Fruit fly (Drosophila melanogaster) whole organism, prepupa: ENCODE data around the gene drl.

Experiments
- CG10669 ChIP-seq: fragments of 200-800 bp; sonication (Bioruptor generic); optimal IDR thresholded peaks from 3 replicates; lab custom pipeline; 2018; ENCODE audit warnings: missing biosample characterization, mild to moderate bottlenecking, missing genetic modification characterization, moderate library complexity
- CG11294 ChIP-seq: fragments of 200-800 bp; sonication (Bioruptor generic); IDR thresholded peaks from 2 replicates; pipeline ENCODE4 v1.3.6; 2022; ENCODE audit warnings: missing biosample characterization, missing genetic modification characterization
- CG11762 ChIP-seq: fragments of 200-800 bp; sonication (Bioruptor generic); optimal IDR thresholded peaks from 3 replicates; lab custom pipeline; 2016; ENCODE audit warnings: missing biosample characterization, missing genetic modification characterization; ENCODE audit not compliant: insufficient read depth
- CG11902 ChIP-seq: fragments of 200-800 bp; sonication (Bioruptor generic); optimal IDR thresholded peaks from 3 replicates; lab custom pipeline; 2016; ENCODE audit warnings: missing biosample characterization, missing genetic modification characterization
- CG15336 ChIP-seq: fragments of 200-800 bp; sonication (Bioruptor generic); IDR thresholded peaks from 2 replicates; pipeline ENCODE4 v1.3.6; 2022; ENCODE audit warnings: missing biosample characterization, missing genetic modification characterization
- CG1621 ChIP-seq: fragments of 200-800 bp; sonication (Bioruptor generic); optimal IDR thresholded peaks from 3 replicates; lab custom pipeline; 2018; ENCODE audit warnings: missing biosample characterization, mild to moderate bottlenecking, missing genetic modification characterization
- CG16779 ChIP-seq: fragments of 200-800 bp; sonication (Bioruptor generic); optimal IDR thresholded peaks from 3 replicates; lab custom pipeline; 2017; ENCODE audit warnings: missing biosample characterization, mild to moderate bottlenecking, missing genetic modification characterization
- CG3032 ChIP-seq: fragments of 200-800 bp; optimal IDR thresholded peaks from 2 replicates; lab custom pipeline; 2019; ENCODE audit warnings: missing biosample characterization, mild to moderate bottlenecking, missing genetic modification characterization, moderate library complexity
- CG3919 ChIP-seq: fragments of 200-800 bp; sonication (Bioruptor generic); optimal IDR thresholded peaks from 3 replicates; lab custom pipeline; 2016; ENCODE audit warnings: missing biosample characterization, missing genetic modification characterization
- CG6163 ChIP-seq: fragments of 200-800 bp; sonication (Bioruptor generic); IDR thresholded peaks from 3 replicates; pipeline ENCODE4 v1.3.6; 2022; ENCODE audit warnings: missing biosample characterization, missing genetic modification characterization
- CG6276 ChIP-seq: fragments of 200-800 bp; sonication (Bioruptor generic); optimal IDR thresholded peaks from 2 replicates; lab custom pipeline; 2017; ENCODE audit warnings: missing biosample characterization, mild to moderate bottlenecking, missing genetic modification characterization
- CG6792 ChIP-seq: fragments of 200-800 bp; sonication (Bioruptor generic); optimal IDR thresholded peaks from 3 replicates; lab custom pipeline; 2016; ENCODE audit warnings: missing biosample characterization, missing genetic modification characterization
- CG6808 ChIP-seq: fragments of 200-800 bp; sonication (Bioruptor generic); optimal IDR thresholded peaks from 3 replicates; lab custom pipeline; 2017; ENCODE audit warnings: missing biosample characterization, missing genetic modification characterization, mild to moderate bottlenecking, moderate library complexity, missing genetic modification reagents
- CG6854 ChIP-seq: fragments of 200-800 bp; sonication (Bioruptor generic); optimal IDR thresholded peaks from 2 replicates; lab custom pipeline; 2017; ENCODE audit warnings: missing biosample characterization, mild to moderate bottlenecking, missing genetic modification characterization
- CG7368 ChIP-seq: fragments of 200-800 bp; sonication (Bioruptor generic); optimal IDR thresholded peaks from 3 replicates; lab custom pipeline; 2016; ENCODE audit warnings: missing biosample characterization, missing genetic modification characterization
- CG8119 ChIP-seq: fragments of 200-800 bp; sonication (Bioruptor generic); IDR thresholded peaks from 3 replicates; pipeline ENCODE4 v1.3.6; 2022; ENCODE audit warnings: missing biosample characterization, missing genetic modification characterization
- CG8632 ChIP-seq: fragments of 200-800 bp; sonication (Bioruptor generic); optimal IDR thresholded peaks from 3 replicates; lab custom pipeline; 2016; ENCODE audit warnings: missing biosample characterization, missing genetic modification characterization
- CG9139 ChIP-seq: fragments of 200-800 bp; sonication (Bioruptor generic); optimal IDR thresholded peaks from 3 replicates; lab custom pipeline; 2017; ENCODE audit warnings: missing biosample characterization, mild to moderate bottlenecking, missing genetic modification characterization
- Eip75B ChIP-seq: fragments of 200-800 bp; sonication (Bioruptor generic); optimal IDR thresholded peaks from 3 replicates; lab custom pipeline; 2016; ENCODE audit warnings: missing biosample characterization, missing genetic modification characterization
- Eip78C ChIP-seq: fragments of 200-800 bp; sonication (Bioruptor generic); peaks from one replicate; lab custom pipeline; 2016; ENCODE audit warnings: missing biosample characterization, missing genetic modification characterization
- Eip93F ChIP-seq: fragments of 200-800 bp; sonication (Bioruptor generic); optimal IDR thresholded peaks from 2 replicates; lab custom pipeline; 2016; ENCODE audit warnings: missing biosample characterization, mild to moderate bottlenecking, missing genetic modification characterization
- Ets96B ChIP-seq: fragments of 200-800 bp; optimal IDR thresholded peaks from 2 replicates; lab custom pipeline; 2019; ENCODE audit warnings: missing biosample characterization, mild to moderate bottlenecking, missing genetic modification characterization, moderate library complexity
- Hr38 ChIP-seq: sonication (Bioruptor generic); optimal IDR thresholded peaks from 2 replicates; lab custom pipeline; 2016; ENCODE audit warnings: missing biosample characterization, missing genetic modification characterization
- Hr39 ChIP-seq: fragments of 200-800 bp; sonication (Bioruptor generic); optimal IDR thresholded peaks from 2 replicates; lab custom pipeline; 2016; ENCODE audit warnings: missing biosample characterization, missing genetic modification characterization
- Hr4 ChIP-seq: fragments of 200-800 bp; sonication (Bioruptor generic); optimal IDR thresholded peaks from 3 replicates; lab custom pipeline; 2016; ENCODE audit warnings: missing biosample characterization, missing genetic modification characterization
- Lpt ChIP-seq: fragments of 200-800 bp; sonication (Bioruptor generic); optimal IDR thresholded peaks from 3 replicates; lab custom pipeline; 2016; ENCODE audit warnings: missing biosample characterization, missing genetic modification characterization
- Met ChIP-seq: fragments of 200-800 bp; sonication (Bioruptor generic); optimal IDR thresholded peaks from 3 replicates; lab custom pipeline; 2016; ENCODE audit warnings: missing biosample characterization, missing genetic modification characterization
- OdsH ChIP-seq: fragments of 200-800 bp; sonication (Bioruptor generic); optimal IDR thresholded peaks from 3 replicates; lab custom pipeline; 2016; ENCODE audit warnings: missing biosample characterization, missing genetic modification characterization
- Smox ChIP-seq: fragments of 200-800 bp; sonication (Bioruptor generic); optimal IDR thresholded peaks from 3 replicates; lab custom pipeline; 2016; ENCODE audit warnings: missing biosample characterization, missing genetic modification characterization
- Sox102F ChIP-seq: fragments of 200-800 bp; sonication (Bioruptor generic); optimal IDR thresholded peaks from 2 replicates; lab custom pipeline; 2016; ENCODE audit warnings: missing biosample characterization, mild to moderate bottlenecking, missing genetic modification characterization
- Sox14 ChIP-seq: fragments of 200-800 bp; sonication (Bioruptor generic); optimal IDR thresholded peaks from 3 replicates; lab custom pipeline; 2016; ENCODE audit warnings: missing biosample characterization, missing genetic modification characterization
- Sox15 ChIP-seq: fragments of 200-800 bp; sonication (Bioruptor generic); optimal IDR thresholded peaks from 3 replicates; lab custom pipeline; 2016; ENCODE audit warnings: missing biosample characterization, missing genetic modification characterization
- achi ChIP-seq: fragments of 200-800 bp; sonication (Bioruptor generic); optimal IDR thresholded peaks from 3 replicates; lab custom pipeline; 2016; ENCODE audit warnings: missing biosample characterization, missing genetic modification characterization
- acj6 ChIP-seq: fragments of 200-800 bp; sonication (Bioruptor generic); optimal IDR thresholded peaks from 3 replicates; lab custom pipeline; 2016; ENCODE audit warnings: missing biosample characterization, missing genetic modification characterization
- dsx ChIP-seq: fragments of 200-800 bp; optimal IDR thresholded peaks from 3 replicates; lab custom pipeline; 2019; ENCODE audit warnings: missing biosample characterization, mild to moderate bottlenecking, missing genetic modification characterization, moderate library complexity; ENCODE audit not compliant: poor library complexity, severe bottlenecking
- eg ChIP-seq: fragments of 200-800 bp; sonication (Bioruptor generic); IDR thresholded peaks from 3 replicates; pipeline ENCODE4 v1.3.6; 2022; ENCODE audit warnings: missing biosample characterization, missing genetic modification characterization
- esn ChIP-seq: fragments of 200-800 bp; sonication (Bioruptor generic); optimal IDR thresholded peaks from 2 replicates; lab custom pipeline; 2016; ENCODE audit warnings: missing biosample characterization, mild to moderate bottlenecking, missing genetic modification characterization, moderate library complexity
- fd85E ChIP-seq: fragments of 200-800 bp; sonication (Bioruptor generic); optimal IDR thresholded peaks from 3 replicates; lab custom pipeline; 2016; ENCODE audit warnings: missing biosample characterization, missing genetic modification characterization
- fkh ChIP-seq: fragments of 200-800 bp; sonication (Bioruptor generic); optimal IDR thresholded peaks from 3 replicates; lab custom pipeline; 2017; ENCODE audit warnings: missing biosample characterization, mild to moderate bottlenecking, missing genetic modification characterization, moderate library complexity
- lz ChIP-seq: fragments of 200-800 bp; sonication (Bioruptor generic); optimal IDR thresholded peaks from 3 replicates; lab custom pipeline; 2016; ENCODE audit warnings: missing biosample characterization, missing genetic modification characterization
- net ChIP-seq: fragments of 200-800 bp; sonication (Bioruptor generic); optimal IDR thresholded peaks from 3 replicates; lab custom pipeline; 2016; ENCODE audit warnings: missing biosample characterization, missing genetic modification characterization
- salr ChIP-seq, 2 experiments: fragments of 200-800 bp; sonication (Bioruptor generic); optimal IDR thresholded peaks; 3 replicates each; lab custom pipeline; 2016 to 2018; ENCODE audit warnings: missing biosample characterization in 2 of 2, missing genetic modification characterization in 2 of 2, mild to moderate bottlenecking in 1 of 2
- spab ChIP-seq: fragments of 200-800 bp; sonication (Bioruptor generic); optimal IDR thresholded peaks from 2 replicates; lab custom pipeline; 2017; ENCODE audit warnings: missing biosample characterization, mild to moderate bottlenecking, missing genetic modification characterization, missing genetic modification reagents
- ss ChIP-seq, 2 experiments: fragments of 200-800 bp; sonication (Bioruptor generic); optimal IDR thresholded peaks; 2 replicates in 1 of 2; 3 replicates in 1 of 2; lab custom pipeline; 2017 to 2018; ENCODE audit warnings: mild to moderate bottlenecking in 2 of 2, missing biosample characterization in 2 of 2, missing genetic modification characterization in 2 of 2, moderate library complexity in 1 of 2
- svp ChIP-seq: fragments of 200-800 bp; sonication (Bioruptor generic); peaks from one replicate; lab custom pipeline; 2016; ENCODE audit warnings: missing biosample characterization, missing genetic modification characterization
- topi ChIP-seq: fragments of 200-800 bp; sonication (Bioruptor generic); optimal IDR thresholded peaks from 3 replicates; lab custom pipeline; 2016; ENCODE audit warnings: missing biosample characterization, missing genetic modification characterization
- vri ChIP-seq: fragments of 200-800 bp; sonication (Bioruptor generic); optimal IDR thresholded peaks from 3 replicates; lab custom pipeline; 2016; ENCODE audit warnings: missing biosample characterization, mild to moderate bottlenecking, missing genetic modification characterization

drl gene

dm6 chr2L:19156737-19157287, 33.3 kb upstream of the drl start:
- TF ChIP-seq CG15336 (GFP tag; lab: Robert Waterston, UW) (no peak), topi (GFP tag; lab: Kevin White, UChicago) (no peak), achi (no peak), CG6808 (no peak), Sox15 (GFP tag; lab: Kevin White, UChicago) (no peak), CG6276 (GFP tag; lab: Kevin White, UChicago) (no peak), CG3032 (tag; lab: Kevin White, UChicago) (no peak), vri (GFP tag; lab: Kevin White, UChicago) (no peak), Hr38 (GFP tag; lab: Kevin White, UChicago) (no peak), CG6854 (no peak), CG6163 (peak; percentile 39; the same call in 1 of the 3 replicates), ss (GFP tag; optimal IDR thresholded peaks at IDR 0.05; lab: Kevin White, UChicago) (peak in 1 of 2 experiments; percentile 68), lz (GFP tag; lab: Kevin White, UChicago) (no peak), fkh (GFP tag; lab: Kevin White, UChicago) (peak; percentile 47), CG1621 (tag; lab: Kevin White, UChicago) (peak; percentile 29), CG11294 (GFP tag; lab: Robert Waterston, UW) (no peak), Sox14 (GFP tag; lab: Kevin White, UChicago) (no peak), fd85E (GFP tag; lab: Kevin White, UChicago) (no peak), CG11902 (GFP tag; lab: Kevin White, UChicago) (no peak), svp (GFP tag; lab: Kevin White, UChicago) (no peak), CG8632 (GFP tag; lab: Kevin White, UChicago) (no peak), esn (GFP tag; lab: Kevin White, UChicago) (no peak), OdsH (GFP tag; lab: Kevin White, UChicago) (no peak), dsx (GFP tag; lab: Kevin White, UChicago) (peak; percentile 12)

dm6 chr2L:19158005-19158666, 32.0 kb upstream of the drl start:
- TF ChIP-seq CG6854 (peak; percentile 76), net (peak; percentile 61), CG11762 (GFP tag; lab: Kevin White, UChicago) (no peak), CG6163 (peak; percentile 42; the same call in 2 of the 3 replicates), CG3032 (tag; lab: Kevin White, UChicago) (no peak), Sox102F (GFP tag; lab: Kevin White, UChicago) (peak; percentile 63), vri (GFP tag; lab: Kevin White, UChicago) (peak; percentile 59), CG8119 (GFP tag; lab: Robert Waterston, UW) (no peak), Eip75B (GFP tag; lab: Kevin White, UChicago) (peak; percentile 60), eg (GFP tag; lab: Robert Waterston, UW) (peak; percentile 24; the same call in 2 of the 3 replicates), svp (GFP tag; lab: Kevin White, UChicago) (peak; percentile 93), CG1621 (tag; lab: Kevin White, UChicago) (peak; percentile 60), Eip78C (GFP tag; lab: Kevin White, UChicago) (peak; percentile 86), Ets96B (tag; lab: Kevin White, UChicago) (peak; percentile 19), CG6276 (GFP tag; lab: Kevin White, UChicago) (peak; percentile 30), ss (GFP tag; optimal IDR thresholded peaks at IDR 0.05; lab: Kevin White, UChicago) (peak; percentile 68 to 74), Met (GFP tag; lab: Kevin White, UChicago) (peak; percentile 56), Sox14 (GFP tag; lab: Kevin White, UChicago) (peak; percentile 77), Hr39 (GFP tag; lab: Kevin White, UChicago) (no peak), Eip93F (GFP tag; lab: Kevin White, UChicago) (peak; percentile 29), CG7368 (peak; percentile 39), salr (GFP tag; optimal IDR thresholded peaks at IDR 0.05; lab: Kevin White, UChicago) (peak in 1 of 2 experiments; percentile 29), CG9139 (GFP tag; lab: Kevin White, UChicago) (peak; percentile 68), CG15336 (GFP tag; lab: Robert Waterston, UW) (peak; percentile 13; the same call in 1 of the 2 replicates), CG6792 (GFP tag; lab: Kevin White, UChicago) (peak; percentile 26), topi (GFP tag; lab: Kevin White, UChicago) (peak; percentile 33), Smox (peak; percentile 35), acj6 (GFP tag; lab: Kevin White, UChicago) (no peak), Lpt (GFP tag; lab: Kevin White, UChicago) (peak; percentile 49), spab (GFP tag; lab: Kevin White, UChicago) (no peak), CG16779 (peak; percentile 72), Hr4 (GFP tag; lab: Kevin White, UChicago) (no peak), CG3919 (GFP tag; lab: Kevin White, UChicago) (peak; percentile 74), CG10669 (GFP tag; lab: Kevin White, UChicago) (peak; percentile 30)
